Worm (Caenorhabditis elegans): ENCODE measurements around the gene C45G9.6.

Gene C45G9.6

ce11 chrIII:5025136-5025629, 11.1 kb upstream of the C45G9.6 start:
- no peak for TF ChIP-seq lin-39 (tag; optimal IDR thresholded peaks at IDR 0.05)
- peak; percentile 12 for TF ChIP-seq nfya-1 (tag; optimal IDR thresholded peaks at IDR 0.05; ENCODE audit: insufficient read depth)
- TF ChIP-seq nhr-43 (tag; optimal IDR thresholded peaks at IDR 0.05; ENCODE audit: poor library complexity, severe bottlenecking): peak; percentile 86
- peak; percentile 16 for TF ChIP-seq nhr-23 (tag; optimal IDR thresholded peaks at IDR 0.05)
- no peak for TF ChIP-seq nhr-237 (tag; optimal IDR thresholded peaks at IDR 0.05)
- TF ChIP-seq tbx-2 (tag; optimal IDR thresholded peaks at IDR 0.05): peak; percentile 16
- TF ChIP-seq ama-1 (optimal IDR thresholded peaks at IDR 0.05): peak; percentile 98
- no peak for TF ChIP-seq ztf-4 (tag; optimal IDR thresholded peaks at IDR 0.05)
- TF ChIP-seq elt-2 (tag; optimal IDR thresholded peaks at IDR 0.05): peak; percentile 30
- no peak for TF ChIP-seq elt-3 (tag; optimal IDR thresholded peaks at IDR 0.05)
- no peak for TF ChIP-seq hmg-11 (tag; optimal IDR thresholded peaks at IDR 0.05)
- TF ChIP-seq pha-4 (tag; optimal IDR thresholded peaks at IDR 0.05): peak; percentile 71
- TF ChIP-seq nhr-67 (tag; optimal IDR thresholded peaks at IDR 0.05): no peak
- peak; percentile 68 for TF ChIP-seq nhr-25 (tag; optimal IDR thresholded peaks at IDR 0.05)
- TF ChIP-seq fkh-10 (GFP tag; optimal IDR thresholded peaks at IDR 0.05): no peak
- no peak for TF ChIP-seq aly-2 (tag; optimal IDR thresholded peaks at IDR 0.05)
- TF ChIP-seq lsy-12 (tag; optimal IDR thresholded peaks at IDR 0.05): peak; percentile 46

DNA sequence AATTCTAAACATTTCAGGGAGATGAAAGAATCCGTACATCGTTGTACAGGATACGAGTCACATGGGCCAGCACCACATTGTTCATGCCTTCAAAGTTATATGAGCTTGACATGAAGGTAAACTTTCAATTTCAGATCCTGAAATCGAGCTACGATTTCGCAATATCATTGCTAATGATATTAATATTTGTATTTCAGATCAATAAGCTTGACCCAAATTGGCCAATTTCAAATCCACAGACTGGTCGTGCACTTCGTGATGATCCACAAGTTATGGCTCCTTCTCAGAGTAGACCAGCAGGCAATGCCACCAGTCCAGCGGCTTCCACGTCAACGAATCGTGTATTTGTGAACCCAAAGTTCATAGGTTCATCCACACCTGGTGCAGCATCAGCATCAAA, 9.9 kb upstream of the C45G9.6 start:
- TF ChIP-seq ceh-82 (tag; optimal IDR thresholded peaks at IDR 0.05): no peak
- no peak for TF ChIP-seq nfya-1 (tag; optimal IDR thresholded peaks at IDR 0.05; ENCODE audit: insufficient read depth)
- no peak for TF ChIP-seq unc-39 (tag; optimal IDR thresholded peaks at IDR 0.05)
- TF ChIP-seq ztf-11 (tag; optimal IDR thresholded peaks at IDR 0.05): no peak
- TF ChIP-seq mdl-1 (tag; optimal IDR thresholded peaks at IDR 0.05): no peak

DNA sequence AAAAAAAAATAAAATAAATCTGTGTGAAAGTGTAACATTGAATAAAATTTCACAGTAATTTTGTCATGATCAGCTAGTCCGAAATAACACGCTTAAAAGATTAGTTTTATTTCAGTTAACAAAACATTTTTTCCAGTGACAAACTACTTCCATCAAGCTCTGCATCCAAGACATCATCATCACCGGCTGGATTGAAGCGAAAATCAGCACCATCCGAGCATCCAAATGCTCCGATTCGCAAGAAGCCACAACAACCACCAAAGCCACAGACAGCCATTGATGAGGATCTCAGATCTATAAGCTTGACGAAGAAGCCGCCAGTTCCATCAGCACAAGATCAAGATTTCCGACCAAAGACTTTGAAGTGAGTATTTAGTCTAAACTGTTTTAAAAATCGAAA, 9.0 kb upstream of the C45G9.6 start:
- TF ChIP-seq pha-4 (tag; optimal IDR thresholded peaks at IDR 0.05) (no peak), mml-1 (tag; optimal IDR thresholded peaks at IDR 0.05) (no peak), zag-1 (tag; optimal IDR thresholded peaks at IDR 0.05) (no peak), unc-62 (GFP tag; optimal IDR thresholded peaks at IDR 0.05) (no peak), nhr-12 (tag; optimal IDR thresholded peaks at IDR 0.05) (no peak), elt-2 (tag; optimal IDR thresholded peaks at IDR 0.05) (no peak), nhr-28 (tag; optimal IDR thresholded peaks at IDR 0.05) (no peak), ztf-4 (tag; optimal IDR thresholded peaks at IDR 0.05) (no peak), ZK546.5 (tag; optimal IDR thresholded peaks at IDR 0.05) (no peak), elt-1 (tag; optimal IDR thresholded peaks at IDR 0.05) (no peak), pqm-1 (tag; optimal IDR thresholded peaks at IDR 0.05) (no peak), fkh-10 (GFP tag; optimal IDR thresholded peaks at IDR 0.05) (no peak), ztf-11 (tag; optimal IDR thresholded peaks at IDR 0.05) (no peak), egl-5 (tag; optimal IDR thresholded peaks at IDR 0.05) (no peak), nfya-1 (tag; optimal IDR thresholded peaks at IDR 0.05; ENCODE audit: insufficient read depth) (no peak), ama-1 (optimal IDR thresholded peaks at IDR 0.05) (no peak), ceh-9 (tag; optimal IDR thresholded peaks at IDR 0.05) (no peak), jun-1 (tag; optimal IDR thresholded peaks at IDR 0.05) (no peak)

DNA sequence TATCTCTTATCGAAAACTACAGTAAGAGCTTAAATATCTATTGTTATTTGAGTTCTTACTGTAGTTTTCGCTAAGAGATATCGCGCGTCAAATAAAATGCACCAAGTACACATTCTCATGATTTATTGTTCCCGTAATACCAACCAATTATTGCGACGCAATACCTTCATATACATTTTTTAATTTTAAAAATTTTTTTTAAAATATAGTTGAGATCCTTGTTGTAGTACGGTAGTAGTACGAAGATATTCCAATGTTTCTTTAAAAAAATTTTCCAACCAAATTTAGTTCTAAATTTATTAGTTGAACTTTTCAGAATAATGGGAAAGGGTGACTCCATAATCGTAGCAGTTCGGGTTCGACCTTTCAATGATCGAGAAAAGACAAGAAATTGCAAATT, 5.6 kb upstream of the C45G9.6 start, which contains the start of gene klp-6:
klp-6 (plus strand) TSS at position 301 of the 400 bp plus-strand sequence.
- no peak for TF ChIP-seq lin-39 (tag; optimal IDR thresholded peaks at IDR 0.05)
- no peak for TF ChIP-seq aly-2 (tag; optimal IDR thresholded peaks at IDR 0.05)
- TF ChIP-seq nhr-11 (tag; optimal IDR thresholded peaks at IDR 0.05): no peak
- TF ChIP-seq pha-4 (tag; optimal IDR thresholded peaks at IDR 0.05): no peak
- no peak for TF ChIP-seq ZK546.5 (tag; optimal IDR thresholded peaks at IDR 0.05)
- no peak for TF ChIP-seq ceh-16 (tag; optimal IDR thresholded peaks at IDR 0.05)
- no peak for TF ChIP-seq fkh-10 (GFP tag; optimal IDR thresholded peaks at IDR 0.05)
- no peak for TF ChIP-seq lin-15B (tag; optimal IDR thresholded peaks at IDR 0.05)
- no peak for TF ChIP-seq tbx-2 (tag; optimal IDR thresholded peaks at IDR 0.05)
- no peak for TF ChIP-seq ceh-28 (tag; optimal IDR thresholded peaks at IDR 0.05)
- TF ChIP-seq fkh-2 (tag; optimal IDR thresholded peaks at IDR 0.05): no peak
- no peak for TF ChIP-seq nhr-237 (tag; optimal IDR thresholded peaks at IDR 0.05)
- TF ChIP-seq egl-5 (tag; optimal IDR thresholded peaks at IDR 0.05): no peak
- no peak for TF ChIP-seq ceh-9 (tag; optimal IDR thresholded peaks at IDR 0.05)
- TF ChIP-seq nhr-77 (tag; optimal IDR thresholded peaks at IDR 0.05): no peak
- no peak for TF ChIP-seq fos-1 (tag; optimal IDR thresholded peaks at IDR 0.05)
- no peak for TF ChIP-seq skn-1 (tag; optimal IDR thresholded peaks at IDR 0.05)
- no peak for TF ChIP-seq nhr-23 (tag; optimal IDR thresholded peaks at IDR 0.05)
- no peak for TF ChIP-seq nhr-43 (tag; optimal IDR thresholded peaks at IDR 0.05; ENCODE audit: poor library complexity, severe bottlenecking)
- TF ChIP-seq eor-1 (tag; optimal IDR thresholded peaks at IDR 0.05): no peak
